Fruit fly (Drosophila melanogaster) whole organism, embryonic: ENCODE measurements around the gene CG10324.
A peak's percentile ranks its signal among the peaks of the same experiment; 100 is the strongest.

Experiments
- Abd-B ChIP-seq: fragments of 200-800 bp; sonication (Bioruptor generic); optimal IDR thresholded peaks from 2 replicates; lab custom pipeline; 2018; ENCODE audit warnings: missing biosample characterization, mild to moderate bottlenecking, missing genetic modification characterization, moderate library complexity
- Adf1 ChIP-seq: fragments of 200-800 bp; sonication (Bioruptor generic); IDR thresholded peaks from 2 replicates; pipeline ENCODE4 v1.3.6; 2022; ENCODE audit warnings: missing biosample characterization, missing genetic modification characterization
- Antp ChIP-seq: fragments of 200-800 bp; sonication (Bioruptor generic); optimal IDR thresholded peaks from 3 replicates; lab custom pipeline; 2016; ENCODE audit warnings: missing biosample characterization, missing genetic modification characterization
- Atf-2 ChIP-seq: fragments of 200-800 bp; sonication (Bioruptor generic); optimal IDR thresholded peaks from 2 replicates; lab custom pipeline; 2016; ENCODE audit warnings: missing biosample characterization, missing genetic modification characterization
- Awh ChIP-seq: fragments of 200-800 bp; sonication (Bioruptor generic); IDR thresholded peaks from 2 replicates; pipeline ENCODE4, ENCODE4 v1.3.6; 2022; ENCODE audit warnings: missing biosample characterization, missing genetic modification characterization
- CG10366 ChIP-seq: fragments of 200-800 bp; sonication (Bioruptor generic); IDR thresholded peaks from 2 replicates; pipeline ENCODE4 v1.3.6; 2022; ENCODE audit warnings: missing biosample characterization, missing genetic modification characterization
- CG11093 ChIP-seq: fragments of 200-800 bp; sonication (Bioruptor generic); IDR thresholded peaks from 3 replicates; pipeline ENCODE4 v1.3.6; 2022; ENCODE audit warnings: missing biosample characterization, missing genetic modification characterization
- CG12659 ChIP-seq: fragments of 200-800 bp; sonication (Bioruptor generic); optimal IDR thresholded peaks from 3 replicates; lab custom pipeline; 2017; ENCODE audit warnings: mild to moderate bottlenecking, missing biosample characterization, missing genetic modification reagents, missing genetic modification characterization
- CG16813 ChIP-seq: fragments of 200-800 bp; sonication (Bioruptor generic); IDR thresholded peaks from 3 replicates; pipeline ENCODE4 v1.3.6; 2022; ENCODE audit warnings: missing biosample characterization, missing genetic modification characterization; ENCODE audit not compliant: partially characterized antibody
- CG17186 ChIP-seq: fragments of 200-800 bp; sonication (Bioruptor generic); optimal IDR thresholded peaks from 3 replicates; lab custom pipeline; 2017; ENCODE audit warnings: missing biosample characterization, missing genetic modification reagents, missing genetic modification characterization
- CG17359 ChIP-seq: fragments of 200-800 bp; sonication (Bioruptor generic); optimal IDR thresholded peaks from 3 replicates; lab custom pipeline; 2018; ENCODE audit warnings: missing biosample characterization, mild to moderate bottlenecking, missing genetic modification characterization, moderate library complexity
- CG17385 ChIP-seq: fragments of 200-800 bp; sonication (Bioruptor generic); optimal IDR thresholded peaks from 3 replicates; lab custom pipeline; 2018; ENCODE audit warnings: missing biosample characterization, mild to moderate bottlenecking, missing genetic modification characterization
- CG18011 ChIP-seq: fragments of 200-800 bp; sonication (Bioruptor generic); optimal IDR thresholded peaks from 2 replicates; lab custom pipeline; 2017; ENCODE audit warnings: missing biosample characterization, missing genetic modification characterization, mild to moderate bottlenecking, moderate library complexity, missing genotype
- CG18262 ChIP-seq: fragments of 200-800 bp; optimal IDR thresholded peaks from 3 replicates; lab custom pipeline; 2019; ENCODE audit warnings: missing biosample characterization, mild to moderate bottlenecking, missing genetic modification characterization, moderate library complexity
- CG2199 ChIP-seq: fragments of 200-800 bp; sonication (Bioruptor generic); IDR thresholded peaks from 3 replicates; pipeline ENCODE4 v1.3.6; 2022; ENCODE audit warnings: missing biosample characterization, missing genetic modification characterization
- CG30020 ChIP-seq: fragments of 200-800 bp; optimal IDR thresholded peaks from 2 replicates; lab custom pipeline; 2019; ENCODE audit warnings: missing biosample characterization, mild to moderate bottlenecking, missing genetic modification characterization, moderate library complexity
- CG34224 ChIP-seq: fragments of 200-800 bp; sonication (Bioruptor generic); IDR thresholded peaks from 3 replicates; pipeline ENCODE4 v1.3.6; 2022; ENCODE audit warnings: missing biosample characterization, missing genetic modification characterization; ENCODE audit not compliant: partially characterized antibody
- CG34422 ChIP-seq: fragments of 200-800 bp; sonication (Bioruptor generic); IDR thresholded peaks from 3 replicates; pipeline ENCODE4 v1.3.6; 2022; ENCODE audit warnings: missing biosample characterization, missing genetic modification characterization
- CG4360 ChIP-seq: fragments of 200-800 bp; sonication (Bioruptor generic); IDR thresholded peaks from 2 replicates; pipeline ENCODE4 v1.3.6; 2022; ENCODE audit warnings: missing biosample characterization, missing genetic modification characterization
- CG7556 ChIP-seq: fragments of 200-800 bp; sonication (Bioruptor generic); optimal IDR thresholded peaks from 2 replicates; lab custom pipeline; 2017; ENCODE audit warnings: missing biosample characterization, mild to moderate bottlenecking, missing genetic modification characterization
- Camta ChIP-seq: fragments of 200-800 bp; sonication (Bioruptor generic); optimal IDR thresholded peaks from 2 replicates; lab custom pipeline; 2016; ENCODE audit warnings: missing biosample characterization, missing genetic modification characterization
- CrebB ChIP-seq: fragments of 200-800 bp; sonication (Bioruptor generic); optimal IDR thresholded peaks from 3 replicates; lab custom pipeline; 2018; ENCODE audit warnings: missing biosample characterization, mild to moderate bottlenecking, missing genetic modification characterization
- Doc3 ChIP-seq: fragments of 200-800 bp; sonication (Bioruptor generic); IDR thresholded peaks from 3 replicates; pipeline ENCODE4 v1.3.6; 2022; ENCODE audit warnings: missing biosample characterization, missing genetic modification characterization; ENCODE audit not compliant: partially characterized antibody
- H15 ChIP-seq: fragments of 200-800 bp; sonication (Bioruptor generic); IDR thresholded peaks from 3 replicates; pipeline ENCODE4 v1.3.6; 2022; ENCODE audit warnings: missing biosample characterization, missing genetic modification characterization
- H2.0 ChIP-seq: fragments of 200-800 bp; sonication (Bioruptor generic); IDR thresholded peaks from 2 replicates; pipeline ENCODE4 v1.3.6; 2022; ENCODE audit warnings: missing biosample characterization, missing genetic modification characterization
- HLH4C ChIP-seq: fragments of 200-800 bp; sonication (Bioruptor generic); IDR thresholded peaks from 3 replicates; pipeline ENCODE4 v1.3.6; 2022; ENCODE audit warnings: missing biosample characterization, missing genetic modification characterization; ENCODE audit not compliant: partially characterized antibody
- Lim3 ChIP-seq: fragments of 200-800 bp; sonication (Bioruptor generic); IDR thresholded peaks from 2 replicates; pipeline ENCODE4 v1.3.6; 2022; ENCODE audit warnings: missing biosample characterization, missing genetic modification characterization
- Med ChIP-seq: fragments of 200-800 bp; sonication (Bioruptor generic); peaks from one replicate; lab custom pipeline; 2016; ENCODE audit warnings: missing biosample characterization, missing genetic modification characterization, mild to moderate bottlenecking, inconsistent platforms, moderate library complexity
- Nf-YB ChIP-seq: fragments of 200-800 bp; sonication (Bioruptor generic); optimal IDR thresholded peaks from 3 replicates; lab custom pipeline; 2019; ENCODE audit warnings: missing biosample characterization, mild to moderate bottlenecking, missing genetic modification characterization, moderate library complexity
- Sry-β ChIP-seq: fragments of 200-800 bp; sonication (Bioruptor generic); optimal IDR thresholded peaks from 2 replicates; lab custom pipeline; 2018; ENCODE audit warnings: missing biosample characterization, mild to moderate bottlenecking, missing genetic modification characterization, moderate library complexity
- bowl ChIP-seq: fragments of 200-800 bp; sonication (Bioruptor generic); IDR thresholded peaks from 2 replicates; pipeline ENCODE4 v1.3.6; 2022; ENCODE audit warnings: missing biosample characterization, missing genetic modification characterization
- cad ChIP-seq: fragments of >200 bp; optimal IDR thresholded peaks from 2 replicates; lab custom pipeline; 2017; ENCODE audit warnings: missing biosample characterization, missing genetic modification characterization
- cg ChIP-seq: fragments of 200-800 bp; sonication (Bioruptor generic); optimal IDR thresholded peaks from 3 replicates; lab custom pipeline; 2019; ENCODE audit warnings: missing biosample characterization, mild to moderate bottlenecking, missing genetic modification characterization, moderate library complexity
- chinmo ChIP-seq: fragments of 200-800 bp; sonication (Bioruptor generic); IDR thresholded peaks from 4 replicates; pipeline ENCODE4 v1.3.6; 2022; ENCODE audit warnings: missing biosample characterization, missing genetic modification characterization; ENCODE audit not compliant: partially characterized antibody
- ci ChIP-seq: fragments of 200-800 bp; sonication (Bioruptor generic); IDR thresholded peaks from 3 replicates; pipeline ENCODE4 v1.3.6; 2022; ENCODE audit warnings: missing biosample characterization, missing genetic modification characterization
- crol ChIP-seq: fragments of 200-800 bp; sonication (Bioruptor generic); IDR thresholded peaks from 2 replicates; pipeline ENCODE4 v1.3.6; 2022; ENCODE audit warnings: missing biosample characterization, missing genetic modification characterization
- fd3F ChIP-seq: fragments of 200-800 bp; sonication (Bioruptor generic); optimal IDR thresholded peaks from 2 replicates; lab custom pipeline; 2018; ENCODE audit warnings: missing biosample characterization, mild to moderate bottlenecking, missing genetic modification characterization, moderate library complexity
- grn ChIP-seq: fragments of 200-800 bp; sonication (Bioruptor generic); optimal IDR thresholded peaks from 3 replicates; lab custom pipeline; 2017; ENCODE audit warnings: missing biosample characterization, missing genetic modification characterization
- jumu ChIP-seq: fragments of 200-800 bp; sonication (Bioruptor generic); optimal IDR thresholded peaks from 3 replicates; lab custom pipeline; 2016; ENCODE audit warnings: missing biosample characterization, missing genetic modification characterization
- lola ChIP-seq, 3 experiments: fragments of >200 bp in 2 of 3; fragments of 200-800 bp in 1 of 3; sonication (Bioruptor generic) in 1 of 3; optimal IDR thresholded peaks; 2 replicates each; lab custom pipeline; 2017 to 2019; ENCODE audit warnings: missing biosample characterization in 3 of 3, missing genetic modification characterization in 3 of 3, mild to moderate bottlenecking in 1 of 3, moderate library complexity in 1 of 3
- nmo ChIP-seq: fragments of 200-800 bp; sonication (Bioruptor generic); optimal IDR thresholded peaks from 2 replicates; lab custom pipeline; 2018; ENCODE audit warnings: missing biosample characterization, mild to moderate bottlenecking, missing genetic modification characterization, moderate library complexity
- pnt ChIP-seq: fragments of 200-800 bp; sonication (Bioruptor generic); optimal IDR thresholded peaks from 3 replicates; lab custom pipeline; 2016; ENCODE audit warnings: missing biosample characterization, missing genetic modification characterization
- row ChIP-seq: fragments of 200-800 bp; sonication (Bioruptor generic); IDR thresholded peaks from 3 replicates; pipeline ENCODE4 v1.3.6; 2022; ENCODE audit warnings: missing biosample characterization, missing genetic modification characterization
- sob ChIP-seq: fragments of 200-800 bp; sonication (Bioruptor generic); IDR thresholded peaks from 2 replicates; pipeline ENCODE4 v1.3.6; 2022; ENCODE audit warnings: missing biosample characterization, missing genetic modification characterization
- sug ChIP-seq: fragments of 200-800 bp; optimal IDR thresholded peaks from 2 replicates; lab custom pipeline; 2019; ENCODE audit warnings: missing biosample characterization, mild to moderate bottlenecking, missing genetic modification characterization, moderate library complexity
- wdn ChIP-seq: fragments of 200-800 bp; sonication (Bioruptor generic); IDR thresholded peaks from 2 replicates; pipeline ENCODE4 v1.3.6; 2022; ENCODE audit warnings: missing biosample characterization, missing genetic modification characterization
- zen2 ChIP-seq: fragments of 200-800 bp; sonication (Bioruptor generic); IDR thresholded peaks from 3 replicates; pipeline ENCODE4 v1.3.6; 2022; ENCODE audit warnings: missing biosample characterization, missing genetic modification characterization; ENCODE audit not compliant: partially characterized antibody

The CG10324 gene

dm6 chr3R:16625844-16626430 is 20.9 kb downstream of the CG10324 start:
- TF ChIP-seq Med (GFP tag; lab: Kevin White, UChicago) (peak; percentile 72), jumu (GFP tag; lab: Kevin White, UChicago) (no peak), chinmo (GFP tag; lab: Robert Waterston, UW) (peak; percentile 77; the same call in 1 of the 4 replicates), grn (GFP tag; lab: Kevin White, UChicago) (peak; percentile 32), CG16813 (GFP tag; lab: Robert Waterston, UW) (0 out of 3 replicates have a peak, but pooled peaks have one; percentile 16), Antp (GFP tag; lab: Kevin White, UChicago) (no peak), CG17385 (GFP tag; lab: Kevin White, UChicago) (peak; percentile 68), sug (tag; lab: Kevin White, UChicago) (peak; percentile 3), sob (GFP tag; lab: Robert Waterston, UW) (0 out of 2 replicates have a peak, but pooled peaks have one; percentile 5), Nf-YB (no peak), CrebB (tag; lab: Kevin White, UChicago) (peak; percentile 27), Awh (no peak), ci (GFP tag; lab: Robert Waterston, UW) (0 out of 3 replicates have a peak, but pooled peaks have one; percentile 27), wdn (GFP tag; lab: Robert Waterston, UW) (no peak), H15 (0 out of 3 replicates have a peak, but pooled peaks have one; percentile 29), crol (GFP tag; lab: Robert Waterston, UW) (peak; percentile 54; the same call in 1 of the 2 replicates), CG18011 (peak; percentile 21), CG34224 (0 out of 3 replicates have a peak, but pooled peaks have one; percentile 24), cg (GFP tag; lab: Kevin White, UChicago) (peak; percentile 57), Adf1 (GFP tag; lab: Robert Waterston, UW) (peak; percentile 85), row (GFP tag; lab: Robert Waterston, UW) (peak; percentile 6; the same call in 1 of the 3 replicates), CG4360 (GFP tag; lab: Robert Waterston, UW) (peak; percentile 82), cad (no peak), CG2199 (GFP tag; lab: Robert Waterston, UW) (no peak)

dm6 chr3R:16624750-16625549 is 21.9 kb downstream of the CG10324 start, which contains the start of gene Fas1:
Gene Fas1, plus strand, starts transcription at chr3R:16625238.
- TF ChIP-seq HLH4C (GFP tag; lab: Robert Waterston, UW) (peak; percentile 70; the same call in 2 of the 3 replicates), H2.0 (GFP tag; lab: Robert Waterston, UW) (no peak), pnt (GFP tag; lab: Kevin White, UChicago) (no peak), Atf-2 (GFP tag; lab: Kevin White, UChicago) (no peak), CG18262 (tag; lab: Kevin White, UChicago) (no peak), nmo (GFP tag; lab: Kevin White, UChicago) (peak; percentile 3), Camta (GFP tag; lab: Kevin White, UChicago) (no peak), CG11093 (GFP tag; lab: Robert Waterston, UW) (no peak), lola (GFP tag; optimal IDR thresholded peaks at IDR 0.05; lab: Kevin White, UChicago) (peak in 1 of 3 experiments; percentile 13), Abd-B (GFP tag; lab: Kevin White, UChicago) (peak; percentile 36), CG12659 (GFP tag; lab: Kevin White, UChicago) (peak; percentile 44), bowl (GFP tag; lab: Robert Waterston, UW) (no peak), Sry-β (GFP tag; lab: Kevin White, UChicago) (peak; percentile 69), CG2199 (GFP tag; lab: Robert Waterston, UW) (peak; percentile 80; the same call in 2 of the 3 replicates), CG10366 (no peak), Lim3 (GFP tag; lab: Robert Waterston, UW) (no peak), CG30020 (tag; lab: Kevin White, UChicago) (peak; percentile 6), zen2 (GFP tag; lab: Robert Waterston, UW) (peak; percentile 72), CG7556 (GFP tag; lab: Kevin White, UChicago) (no peak), CG17359 (tag; lab: Kevin White, UChicago) (peak; percentile 5), Doc3 (peak; percentile 62), CG34422 (GFP tag; lab: Robert Waterston, UW) (no peak), CG17186 (GFP tag; lab: Kevin White, UChicago) (peak; percentile 53), fd3F (GFP tag; lab: Kevin White, UChicago) (no peak)
